Fruit fly (Drosophila melanogaster) whole organism, embryonic: ENCODE measurements around the gene CG8142.
A peak's percentile ranks its signal among the peaks of the same experiment; 100 is the strongest.

Experiments used
- ATbp ChIP-seq: fragments of 200-800 bp; sonication (Bioruptor generic); optimal IDR thresholded peaks from 2 replicates; lab custom pipeline; 2017; ENCODE audit warnings: missing biosample characterization, mild to moderate bottlenecking, missing genetic modification characterization, missing genetic modification reagents
- Awh ChIP-seq: fragments of 200-800 bp; sonication (Bioruptor generic); IDR thresholded peaks from 2 replicates; pipeline ENCODE4, ENCODE4 v1.3.6; 2022; ENCODE audit warnings: missing biosample characterization, missing genetic modification characterization
- CG1024 ChIP-seq: fragments of 200-800 bp; sonication (Bioruptor generic); IDR thresholded peaks from 2 replicates; pipeline ENCODE4 v1.3.6; 2022; ENCODE audit warnings: missing biosample characterization, missing genetic modification characterization
- CG10979 ChIP-seq: fragments of 200-800 bp; sonication (Bioruptor generic); optimal IDR thresholded peaks from 2 replicates; lab custom pipeline; 2018; ENCODE audit warnings: missing biosample characterization, mild to moderate bottlenecking, missing genetic modification characterization, moderate library complexity
- CG11247 ChIP-seq: fragments of 200-800 bp; sonication (Bioruptor generic); IDR thresholded peaks from 2 replicates; pipeline ENCODE4 v1.3.6; 2022; ENCODE audit warnings: missing biosample characterization, missing genetic modification characterization
- CG11398 ChIP-seq: fragments of 200-800 bp; sonication (Bioruptor generic); optimal IDR thresholded peaks from 2 replicates; lab custom pipeline; 2016; ENCODE audit warnings: missing biosample characterization, missing genetic modification characterization
- CG11504 ChIP-seq: fragments of 200-800 bp; sonication (Bioruptor generic); optimal IDR thresholded peaks from 3 replicates; lab custom pipeline; 2019; ENCODE audit warnings: missing biosample characterization, mild to moderate bottlenecking, missing genetic modification characterization, moderate library complexity
- CG11723 ChIP-seq: fragments of 200-800 bp; sonication (Bioruptor generic); optimal IDR thresholded peaks from 2 replicates; lab custom pipeline; 2017; ENCODE audit warnings: missing biosample characterization, mild to moderate bottlenecking, missing genetic modification characterization
- CG12219 ChIP-seq: fragments of 200-800 bp; sonication (Bioruptor generic); optimal IDR thresholded peaks from 3 replicates; lab custom pipeline; 2018; ENCODE audit warnings: missing biosample characterization, mild to moderate bottlenecking, missing genetic modification characterization
- CG12236 ChIP-seq: fragments of 200-800 bp; sonication (Bioruptor generic); optimal IDR thresholded peaks from 2 replicates; lab custom pipeline; 2016; ENCODE audit warnings: missing biosample characterization, missing genetic modification characterization
- CG12744 ChIP-seq: fragments of 200-800 bp; sonication (Bioruptor generic); optimal IDR thresholded peaks from 2 replicates; lab custom pipeline; 2016; ENCODE audit warnings: missing biosample characterization, missing genetic modification characterization
- CG13123 ChIP-seq: fragments of 200-800 bp; sonication (Bioruptor generic); optimal IDR thresholded peaks from 2 replicates; lab custom pipeline; 2016; ENCODE audit warnings: missing biosample characterization, missing genetic modification characterization
- CG18262 ChIP-seq: fragments of 200-800 bp; optimal IDR thresholded peaks from 3 replicates; lab custom pipeline; 2019; ENCODE audit warnings: missing biosample characterization, mild to moderate bottlenecking, missing genetic modification characterization, moderate library complexity
- CG30020 ChIP-seq: fragments of 200-800 bp; optimal IDR thresholded peaks from 2 replicates; lab custom pipeline; 2019; ENCODE audit warnings: missing biosample characterization, mild to moderate bottlenecking, missing genetic modification characterization, moderate library complexity
- CG30431 ChIP-seq: fragments of 200-800 bp; sonication (Bioruptor generic); optimal IDR thresholded peaks from 2 replicates; lab custom pipeline; 2017; ENCODE audit warnings: missing biosample characterization, missing genetic modification characterization
- CG3995 ChIP-seq: fragments of 200-800 bp; sonication (Bioruptor generic); optimal IDR thresholded peaks from 3 replicates; lab custom pipeline; 2016; ENCODE audit warnings: missing biosample characterization, missing genetic modification characterization
- CG4707 ChIP-seq: fragments of 200-800 bp; sonication (Bioruptor generic); optimal IDR thresholded peaks from 2 replicates; lab custom pipeline; 2018; ENCODE audit warnings: missing biosample characterization, mild to moderate bottlenecking, missing genetic modification characterization, moderate library complexity
- CG6254 ChIP-seq: fragments of 200-800 bp; sonication (Bioruptor generic); optimal IDR thresholded peaks from 3 replicates; lab custom pipeline; 2017; ENCODE audit warnings: mild to moderate bottlenecking, missing biosample characterization, missing genetic modification reagents, missing genetic modification characterization
- CG8765 ChIP-seq: fragments of 200-800 bp; sonication (Bioruptor generic); IDR thresholded peaks from 2 replicates; pipeline ENCODE4 v1.3.6; 2022; ENCODE audit warnings: missing biosample characterization, missing genetic modification characterization
- CG9932 ChIP-seq: fragments of 200-800 bp; sonication (Bioruptor generic); IDR thresholded peaks from 2 replicates; pipeline ENCODE4 v1.3.6; 2022; ENCODE audit warnings: missing biosample characterization, missing genetic modification characterization
- CrebB ChIP-seq: fragments of 200-800 bp; sonication (Bioruptor generic); optimal IDR thresholded peaks from 3 replicates; lab custom pipeline; 2018; ENCODE audit warnings: missing biosample characterization, mild to moderate bottlenecking, missing genetic modification characterization
- Dbx ChIP-seq: fragments of 200-800 bp; sonication (Bioruptor generic); IDR thresholded peaks from 3 replicates; pipeline ENCODE4 v1.3.6; 2022; ENCODE audit warnings: missing biosample characterization, missing genetic modification characterization
- Doc2 ChIP-seq: fragments of 200-800 bp; sonication (Bioruptor generic); IDR thresholded peaks from 2 replicates; pipeline ENCODE4 v1.3.6; 2022; ENCODE audit warnings: missing biosample characterization, missing genetic modification characterization
- ERR ChIP-seq: fragments of 200-800 bp; sonication (Bioruptor generic); optimal IDR thresholded peaks from 2 replicates; lab custom pipeline; 2016; ENCODE audit warnings: missing biosample characterization, missing genetic modification characterization
- Hey ChIP-seq: fragments of 200-800 bp; sonication (Bioruptor generic); optimal IDR thresholded peaks from 3 replicates; lab custom pipeline; 2018; ENCODE audit warnings: missing biosample characterization, mild to moderate bottlenecking, missing genetic modification characterization
- Hr39 ChIP-seq: fragments of >200 bp; optimal IDR thresholded peaks from 2 replicates; lab custom pipeline; 2017
- Ravus ChIP-seq: fragments of 200-800 bp; sonication (Bioruptor generic); IDR thresholded peaks from 2 replicates; pipeline ENCODE4 v1.3.6; 2022; ENCODE audit warnings: missing biosample characterization, missing genetic modification characterization
- Rx ChIP-seq: fragments of 200-800 bp; sonication (Bioruptor generic); IDR thresholded peaks from 2 replicates; pipeline ENCODE4 v1.3.6; 2022; ENCODE audit warnings: missing biosample characterization, missing genetic modification characterization
- Stat92E ChIP-seq, 3 experiments: fragments of >200 bp in 2 of 3; fragments of 200-800 bp in 1 of 3; sonication (Bioruptor generic) in 1 of 3; optimal IDR thresholded peaks; 2 replicates each; lab custom pipeline; 2017 to 2019; ENCODE audit warnings: missing biosample characterization in 3 of 3, missing genetic modification characterization in 3 of 3, mild to moderate bottlenecking in 1 of 3, moderate library complexity in 1 of 3
- chinmo ChIP-seq: fragments of 200-800 bp; sonication (Bioruptor generic); IDR thresholded peaks from 4 replicates; pipeline ENCODE4 v1.3.6; 2022; ENCODE audit warnings: missing biosample characterization, missing genetic modification characterization; ENCODE audit not compliant: partially characterized antibody
- chn ChIP-seq: fragments of 200-800 bp; sonication (Bioruptor generic); optimal IDR thresholded peaks from 2 replicates; lab custom pipeline; 2016; ENCODE audit warnings: missing biosample characterization, missing genetic modification characterization
- corto ChIP-seq: fragments of 200-800 bp; sonication (Bioruptor generic); optimal IDR thresholded peaks from 2 replicates; lab custom pipeline; 2016; ENCODE audit warnings: missing biosample characterization, mild to moderate bottlenecking, missing genetic modification characterization, moderate library complexity
- crc ChIP-seq: fragments of 200-800 bp; sonication (Bioruptor generic); optimal IDR thresholded peaks from 2 replicates; lab custom pipeline; 2016; ENCODE audit warnings: missing biosample characterization, missing genetic modification characterization
- dati ChIP-seq: fragments of 200-800 bp; sonication (Bioruptor generic); IDR thresholded peaks from 2 replicates; pipeline ENCODE4 v1.3.6; 2022; ENCODE audit warnings: missing biosample characterization, missing genetic modification characterization
- dm ChIP-seq: fragments of 200-800 bp; sonication (Bioruptor generic); optimal IDR thresholded peaks from 3 replicates; lab custom pipeline; 2016; ENCODE audit warnings: missing biosample characterization, missing genetic modification characterization
- dpn ChIP-seq, 2 experiments: fragments of 200-800 bp; sonication (Bioruptor generic); optimal IDR thresholded peaks; 3 replicates each; lab custom pipeline; 2016; ENCODE audit warnings: missing biosample characterization in 2 of 2, missing genetic modification characterization in 2 of 2
- eve ChIP-seq, 2 experiments: fragments of >200 bp; optimal IDR thresholded peaks; 2 replicates each; lab custom pipeline; 2017; ENCODE audit warnings: missing biosample characterization in 2 of 2, missing genetic modification characterization in 2 of 2
- gcm ChIP-seq: fragments of 200-800 bp; sonication (Bioruptor generic); optimal IDR thresholded peaks from 2 replicates; lab custom pipeline; 2019; ENCODE audit warnings: missing biosample characterization, mild to moderate bottlenecking, missing genetic modification characterization, moderate library complexity
- gfzf ChIP-seq: fragments of 200-800 bp; sonication (Bioruptor generic); optimal IDR thresholded peaks from 2 replicates; lab custom pipeline; 2016; ENCODE audit warnings: missing biosample characterization, mild to moderate bottlenecking, missing genetic modification characterization, moderate library complexity
- grau ChIP-seq: fragments of 200-800 bp; optimal IDR thresholded peaks from 3 replicates; lab custom pipeline; 2019; ENCODE audit warnings: missing biosample characterization, mild to moderate bottlenecking, missing genetic modification characterization, moderate library complexity
- inv ChIP-seq: fragments of 200-800 bp; sonication (Bioruptor generic); IDR thresholded peaks from 2 replicates; pipeline ENCODE4 v1.3.6; 2022; ENCODE audit warnings: missing biosample characterization, missing genetic modification characterization; ENCODE audit not compliant: partially characterized antibody
- kay ChIP-seq: fragments of 200-800 bp; sonication (Bioruptor generic); optimal IDR thresholded peaks from 2 replicates; lab custom pipeline; 2016; ENCODE audit warnings: missing biosample characterization, missing genetic modification characterization
- maf-S ChIP-seq: fragments of 200-800 bp; sonication (Bioruptor generic); optimal IDR thresholded peaks from 2 replicates; lab custom pipeline; 2016; ENCODE audit warnings: missing biosample characterization, missing genetic modification characterization
- peb ChIP-seq: fragments of 200-800 bp; sonication (Bioruptor generic); IDR thresholded peaks from 2 replicates; pipeline ENCODE4 v1.3.6; 2022; ENCODE audit warnings: missing biosample characterization, missing genetic modification characterization
- pzg ChIP-seq: fragments of 200-800 bp; sonication (Bioruptor generic); optimal IDR thresholded peaks from 3 replicates; lab custom pipeline; 2018; ENCODE audit warnings: missing biosample characterization, mild to moderate bottlenecking, missing genetic modification characterization, moderate library complexity
- ranshi ChIP-seq: fragments of 200-800 bp; sonication (Bioruptor generic); IDR thresholded peaks from 2 replicates; pipeline ENCODE4 v1.3.6; 2022; ENCODE audit warnings: missing biosample characterization, missing genetic modification characterization
- row ChIP-seq: fragments of 200-800 bp; sonication (Bioruptor generic); IDR thresholded peaks from 3 replicates; pipeline ENCODE4 v1.3.6; 2022; ENCODE audit warnings: missing biosample characterization, missing genetic modification characterization
- scrt ChIP-seq: fragments of 200-800 bp; sonication (Bioruptor generic); optimal IDR thresholded peaks from 2 replicates; lab custom pipeline; 2018; ENCODE audit warnings: missing biosample characterization, mild to moderate bottlenecking, missing genetic modification characterization, moderate library complexity
- slou ChIP-seq: fragments of 200-800 bp; sonication (Bioruptor generic); optimal IDR thresholded peaks from 3 replicates; lab custom pipeline; 2016; ENCODE audit warnings: missing biosample characterization, missing genetic modification characterization
- slp2 ChIP-seq: fragments of 200-800 bp; sonication (Bioruptor generic); optimal IDR thresholded peaks from 2 replicates; lab custom pipeline; 2016; ENCODE audit warnings: missing biosample characterization, missing genetic modification characterization
- sr ChIP-seq: fragments of 200-800 bp; sonication (Bioruptor generic); IDR thresholded peaks from 3 replicates; pipeline ENCODE4 v1.3.6; 2022; ENCODE audit warnings: missing biosample characterization, missing genetic modification characterization
- tap ChIP-seq: fragments of 200-800 bp; optimal IDR thresholded peaks from 3 replicates; lab custom pipeline; 2019; ENCODE audit warnings: missing biosample characterization, mild to moderate bottlenecking, missing genetic modification characterization, moderate library complexity
- zfh1 ChIP-seq: fragments of 200-800 bp; sonication (Bioruptor generic); IDR thresholded peaks from 3 replicates; pipeline ENCODE4 v1.3.6; 2022; ENCODE audit warnings: missing biosample characterization, missing genetic modification characterization

The CG8142 gene

DNA sequence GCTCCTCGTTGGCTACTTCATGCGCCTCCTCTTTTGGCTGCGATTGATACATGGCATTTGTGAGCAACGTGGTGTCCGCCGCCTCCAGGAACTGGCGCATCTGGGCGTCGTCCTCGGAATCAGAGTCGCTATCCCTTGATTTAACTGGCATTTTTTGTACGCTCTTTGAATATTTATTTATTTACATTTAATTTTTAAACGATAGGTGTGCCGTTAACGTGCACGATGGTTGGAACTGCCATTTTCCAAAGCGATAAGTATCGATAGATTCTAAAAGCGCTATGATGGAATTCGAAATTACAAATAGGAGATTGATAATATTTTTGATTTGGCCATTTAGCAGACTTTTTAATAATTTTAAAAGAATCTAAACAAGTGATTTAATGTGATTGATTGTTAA is 8.0 kb upstream of the CG8142 start, which contains the start of gene CG32554 (continued):
- TF ChIP-seq peb (GFP tag; lab: Robert Waterston, UW) (no peak), ATbp (GFP tag; lab: Kevin White, UChicago) (no peak), CrebB (no peak), ERR (GFP tag; lab: Kevin White, UChicago) (no peak), CG11504 (tag; lab: Kevin White, UChicago) (no peak), slp2 (no peak), Hey (tag; lab: Kevin White, UChicago) (no peak), chn (GFP tag; lab: Kevin White, UChicago) (no peak), Rx (GFP tag; lab: Robert Waterston, UW) (no peak), CG12219 (GFP tag; lab: Kevin White, UChicago) (no peak), dati (GFP tag; lab: Robert Waterston, UW) (no peak), CG6254 (GFP tag; lab: Kevin White, UChicago) (no peak), CG10979 (no peak), Ravus (GFP tag; lab: Robert Waterston, UW) (no peak), scrt (GFP tag; lab: Kevin White, UChicago) (peak; percentile 16), CG12744 (no peak), kay (GFP tag; lab: Kevin White, UChicago) (no peak), pzg (peak; percentile 48), inv (GFP tag; lab: Robert Waterston, UW) (peak; percentile 83), grau (no peak), CG13123 (GFP tag; lab: Kevin White, UChicago) (no peak), Stat92E (GFP tag; optimal IDR thresholded peaks at IDR 0.05; lab: Kevin White, UChicago) (no peak), gfzf (GFP tag; lab: Kevin White, UChicago) (no peak), chinmo (GFP tag; lab: Robert Waterston, UW) (peak; percentile 83; the same call in 2 of the 4 replicates), ranshi (GFP tag; lab: Robert Waterston, UW) (no peak), Dbx (no peak), Hr39 (lab: Kevin White, UChicago) (no peak), CG11247 (GFP tag; lab: Robert Waterston, UW) (no peak), CG30020 (tag; lab: Kevin White, UChicago) (no peak), CG12236 (no peak), CG4707 (no peak), corto (GFP tag; lab: Kevin White, UChicago) (no peak), CG9932 (GFP tag; lab: Robert Waterston, UW) (no peak), dpn (GFP tag; optimal IDR thresholded peaks at IDR 0.05; lab: Kevin White, UChicago) (no peak), eve (GFP tag; optimal IDR thresholded peaks at IDR 0.05; lab: Kevin White, UChicago) (no peak), CG18262 (tag; lab: Kevin White, UChicago) (no peak), slou (GFP tag; lab: Kevin White, UChicago) (no peak), row (GFP tag; lab: Robert Waterston, UW) (peak; percentile 21; the same call in 1 of the 3 replicates), tap (tag; lab: Kevin White, UChicago) (no peak), CG11398 (GFP tag; lab: Kevin White, UChicago) (no peak), CG1024 (GFP tag; lab: Robert Waterston, UW) (no peak), crc (GFP tag; lab: Kevin White, UChicago) (no peak), sr (GFP tag; lab: Robert Waterston, UW) (no peak), Awh (GFP tag; lab: Robert Waterston, UW) (no peak), CG30431 (GFP tag; lab: Kevin White, UChicago) (no peak), gcm (GFP tag; lab: Kevin White, UChicago) (no peak), CG3995 (GFP tag; lab: Kevin White, UChicago) (peak; percentile 68), CG8765 (GFP tag; lab: Robert Waterston, UW) (no peak), zfh1 (no peak), dm (no peak), maf-S (no peak), CG11723 (GFP tag; lab: Kevin White, UChicago) (no peak), Doc2 (GFP tag; lab: Robert Waterston, UW) (no peak)
